Worm (Caenorhabditis elegans) whole organism, early embryonic: ENCODE results near the gene srh-283.

Source experiments
- F13C5.2 ChIP-seq: sonication (generic microtip); optimal IDR thresholded peaks from 2 replicates; lab custom pipeline; 2017; ENCODE audit warnings: mild to moderate bottlenecking, missing genetic modification characterization, inconsistent platforms, missing compliant biosample characterization
- ama-1 ChIP-seq: fragments of 150-350 bp; optimal IDR thresholded peaks from 2 replicates; lab custom pipeline; 2014
- flt-1 ChIP-seq: fragments of 200-800 bp; sonication (Bioruptor generic); IDR thresholded peaks from 2 replicates; pipeline ENCODE4 v1.3.6; 2022; ENCODE audit warnings: missing genetic modification characterization, missing compliant biosample characterization
- hmbx-1 ChIP-seq: sonication (generic microtip); optimal IDR thresholded peaks from 2 replicates; lab custom pipeline; 2016; ENCODE audit warnings: mild to moderate bottlenecking, missing genetic modification characterization, missing compliant biosample characterization
- sea-1 ChIP-seq: fragments of 200-800 bp; sonication (Bioruptor generic); conservative IDR thresholded peaks from 2 replicates; pipeline ENCODE4 v1.3.6; 2022; ENCODE audit warnings: missing genetic modification characterization, missing compliant biosample characterization
- tbx-11 ChIP-seq: fragments of 200-800 bp; sonication (Bioruptor generic); IDR thresholded peaks from 2 replicates; pipeline ENCODE4 v1.3.6; 2022; ENCODE audit warnings: missing genetic modification characterization, missing compliant biosample characterization
- tra-4 ChIP-seq: sonication (generic microtip); optimal IDR thresholded peaks from 2 replicates; lab custom pipeline; 2017; ENCODE audit warnings: missing genetic modification characterization, missing compliant biosample characterization

ce11 chrV:17795655-17796054 is 30.5 kb downstream of the srh-283 start, which contains the start of gene srh-288:
- TF ChIP-seq flt-1 (GFP tag; lab: Robert Waterston, UW) (no peak), tbx-11 (GFP tag; lab: Robert Waterston, UW) (no peak), tra-4 (no peak), ama-1 (lab: Kevin White, UChicago) (no peak), F13C5.2 (tag; lab: Kevin White, UChicago) (no peak), sea-1 (GFP tag; lab: Robert Waterston, UW) (no peak), hmbx-1 (tag; lab: Kevin White, UChicago) (no peak)
